Worm (Caenorhabditis elegans) whole organism, mixed stage, embryonic: Measurements from ENCODE around the gene F54A3.2.

Source experiments
- ceh-39 ChIP-seq: fragments of 150-350 bp; optimal IDR thresholded peaks from 2 replicates; lab custom pipeline; 2014; ENCODE audit warnings: missing biosample characterization, missing genetic modification characterization
- ceh-43 ChIP-seq: fragments of 200-800 bp; sonication (Bioruptor generic); optimal IDR thresholded peaks from 2 replicates; lab custom pipeline; 2018; ENCODE audit warnings: mild to moderate bottlenecking, missing genetic modification characterization, moderate library complexity, missing compliant biosample characterization
- ceh-83 ChIP-seq: fragments of 200-800 bp; sonication (Bioruptor generic); optimal IDR thresholded peaks from 2 replicates; lab custom pipeline; 2018; ENCODE audit warnings: mild to moderate bottlenecking, missing genetic modification characterization, missing compliant biosample characterization
- ces-1 ChIP-seq: fragments of 150-350 bp; optimal IDR thresholded peaks from 2 replicates; lab custom pipeline; 2014; ENCODE audit warnings: missing biosample characterization, missing genetic modification reagents, missing genetic modification characterization
- cnd-1 ChIP-seq: fragments of 200-800 bp; sonication (Bioruptor generic); optimal IDR thresholded peaks from 2 replicates; lab custom pipeline; 2018; ENCODE audit warnings: mild to moderate bottlenecking, missing genetic modification characterization, missing compliant biosample characterization
- drap-1 ChIP-seq: fragments of 200-800 bp; sonication (Bioruptor generic); optimal IDR thresholded peaks from 3 replicates; lab custom pipeline; 2018; ENCODE audit warnings: mild to moderate bottlenecking, missing genetic modification characterization, missing compliant biosample characterization
- elt-1 ChIP-seq: sonication (generic microtip); optimal IDR thresholded peaks from 2 replicates; lab custom pipeline; 2017; ENCODE audit warnings: missing genetic modification characterization, mild to moderate bottlenecking, missing compliant biosample characterization, antibody characterized with exemption, moderate library complexity, borderline replicate concordance; ENCODE audit not compliant: insufficient read depth
- elt-3 ChIP-seq: fragments of 150-350 bp; optimal IDR thresholded peaks from 2 replicates; lab custom pipeline; 2014; ENCODE audit warnings: missing biosample characterization, missing genetic modification characterization
- flh-1 ChIP-seq: fragments of 200-800 bp; sonication (Bioruptor generic); optimal IDR thresholded peaks from 2 replicates; lab custom pipeline; 2018; ENCODE audit warnings: mild to moderate bottlenecking, missing genetic modification characterization, moderate library complexity, missing compliant biosample characterization
- lin-13 ChIP-seq: fragments of 150-350 bp; optimal IDR thresholded peaks from 2 replicates; lab custom pipeline; 2014; ENCODE audit warnings: missing biosample characterization, missing genetic modification characterization
- lsy-2 ChIP-seq: fragments of 150-350 bp; optimal IDR thresholded peaks from 2 replicates; lab custom pipeline; 2014; ENCODE audit warnings: missing biosample characterization, missing genetic modification characterization
- mep-1 ChIP-seq: fragments of 150-350 bp; optimal IDR thresholded peaks from 2 replicates; lab custom pipeline; 2017; ENCODE audit warnings: missing biosample characterization, missing genetic modification reagents, missing genetic modification characterization, inconsistent platforms
- mls-2 ChIP-seq: sonication (generic microtip); optimal IDR thresholded peaks from 2 replicates; lab custom pipeline; 2016; ENCODE audit warnings: mild to moderate bottlenecking, missing genetic modification characterization, moderate library complexity, missing compliant biosample characterization
- nhr-12 ChIP-seq: fragments of 150-350 bp; optimal IDR thresholded peaks from 2 replicates; lab custom pipeline; 2014; ENCODE audit warnings: missing biosample characterization, missing genetic modification characterization
- nhr-2 ChIP-seq: fragments of 150-350 bp; optimal IDR thresholded peaks from 2 replicates; lab custom pipeline; 2014; ENCODE audit warnings: missing biosample characterization, missing genetic modification characterization
- nhr-237 ChIP-seq: fragments of 150-350 bp; optimal IDR thresholded peaks from 2 replicates; lab custom pipeline; 2014; ENCODE audit warnings: missing biosample characterization, missing genetic modification characterization
- nhr-76 ChIP-seq: sonication (generic microtip); optimal IDR thresholded peaks from 2 replicates; lab custom pipeline; 2017; ENCODE audit warnings: missing biosample characterization, missing genetic modification characterization
- pha-4 ChIP-seq: fragments of 150-350 bp; optimal IDR thresholded peaks from 2 replicates; lab custom pipeline; 2018; ENCODE audit warnings: missing biosample characterization, missing genetic modification reagents, missing genetic modification characterization
- sem-2 ChIP-seq: fragments of 200-800 bp; sonication (Bioruptor generic); optimal IDR thresholded peaks from 2 replicates; lab custom pipeline; 2018; ENCODE audit warnings: mild to moderate bottlenecking, missing genetic modification characterization, missing compliant biosample characterization
- snpc-4 ChIP-seq: fragments of 150-350 bp; optimal IDR thresholded peaks from 2 replicates; lab custom pipeline; 2014; ENCODE audit warnings: missing biosample characterization, missing genetic modification characterization
- sptf-1 ChIP-seq: sonication (generic microtip); optimal IDR thresholded peaks from 2 replicates; lab custom pipeline; 2017; ENCODE audit warnings: mild to moderate bottlenecking, missing genetic modification characterization, moderate library complexity, missing compliant biosample characterization
- tbx-8 ChIP-seq: fragments of 200-800 bp; sonication (Bioruptor generic); optimal IDR thresholded peaks from 2 replicates; lab custom pipeline; 2018; ENCODE audit warnings: mild to moderate bottlenecking, missing genetic modification characterization, moderate library complexity, missing compliant biosample characterization
- unc-120 ChIP-seq: sonication (generic microtip); optimal IDR thresholded peaks from 2 replicates; lab custom pipeline; 2017; ENCODE audit warnings: missing genetic modification characterization, missing compliant biosample characterization; ENCODE audit not compliant: poor library complexity, severe bottlenecking
- unc-39 ChIP-seq: fragments of 150-350 bp; optimal IDR thresholded peaks from 2 replicates; lab custom pipeline; 2014; ENCODE audit warnings: missing biosample characterization, missing genetic modification characterization
- unc-62 ChIP-seq: fragments of 150-350 bp; optimal IDR thresholded peaks from 2 replicates; lab custom pipeline; 2014; ENCODE audit warnings: missing biosample characterization, missing genetic modification reagents, missing genetic modification characterization
- zip-8 ChIP-seq: fragments of 150-350 bp; optimal IDR thresholded peaks from 2 replicates; lab custom pipeline; 2014; ENCODE audit warnings: missing biosample characterization, missing genetic modification characterization
- ztf-11 ChIP-seq: fragments of 150-350 bp; optimal IDR thresholded peaks from 2 replicates; lab custom pipeline; 2014; ENCODE audit warnings: missing biosample characterization, missing genetic modification characterization

F54A3.2 gene

DNA sequence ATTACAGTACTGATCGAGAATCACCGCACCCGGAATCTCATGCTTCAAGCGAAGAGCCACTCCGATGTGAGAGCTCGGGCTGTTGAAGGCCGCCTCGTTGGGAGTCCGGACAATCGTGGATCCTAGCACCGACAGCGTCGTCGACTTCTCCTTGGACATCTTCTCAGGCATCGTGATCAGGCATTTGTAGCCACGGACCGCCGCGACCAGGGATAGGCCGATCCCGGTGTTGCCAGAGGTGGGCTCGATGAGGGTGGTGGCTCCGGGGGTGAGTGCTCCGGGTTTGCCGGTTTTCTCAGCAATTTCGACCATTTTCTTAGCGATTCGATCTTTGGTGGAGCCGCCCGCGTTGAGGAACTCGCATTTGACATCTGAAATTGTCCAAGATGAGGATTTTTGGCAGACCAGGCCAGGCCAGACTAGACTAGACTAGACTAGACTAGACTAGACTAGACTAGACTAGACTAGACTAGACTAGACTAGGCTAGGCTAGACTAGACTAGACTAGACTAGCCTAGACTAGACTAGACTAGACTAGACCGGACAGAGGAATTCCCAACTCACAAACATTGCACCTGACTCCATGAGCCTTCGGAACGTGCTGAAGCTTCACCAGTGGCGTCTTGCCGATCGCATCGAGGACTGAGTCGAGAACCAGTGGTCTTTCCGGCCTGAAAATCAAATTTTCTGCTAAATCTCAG, 22.1 kb upstream of the F54A3.2 start:
- TF ChIP-seq lin-13 (tag; lab: Kevin White, UChicago) (no peak), sptf-1 (tag; lab: Kevin White, UChicago) (no peak), zip-8 (tag; lab: Kevin White, UChicago) (no peak), mls-2 (tag; lab: Kevin White, UChicago) (no peak), nhr-237 (tag; lab: Kevin White, UChicago) (no peak), nhr-12 (no peak), ces-1 (no peak), pha-4 (tag; lab: Kevin White, UChicago) (no peak), cnd-1 (tag; lab: Kevin White, UChicago) (no peak), tbx-8 (GFP tag; lab: Kevin White, UChicago) (no peak), ceh-83 (GFP tag; lab: Kevin White, UChicago) (no peak)

DNA sequence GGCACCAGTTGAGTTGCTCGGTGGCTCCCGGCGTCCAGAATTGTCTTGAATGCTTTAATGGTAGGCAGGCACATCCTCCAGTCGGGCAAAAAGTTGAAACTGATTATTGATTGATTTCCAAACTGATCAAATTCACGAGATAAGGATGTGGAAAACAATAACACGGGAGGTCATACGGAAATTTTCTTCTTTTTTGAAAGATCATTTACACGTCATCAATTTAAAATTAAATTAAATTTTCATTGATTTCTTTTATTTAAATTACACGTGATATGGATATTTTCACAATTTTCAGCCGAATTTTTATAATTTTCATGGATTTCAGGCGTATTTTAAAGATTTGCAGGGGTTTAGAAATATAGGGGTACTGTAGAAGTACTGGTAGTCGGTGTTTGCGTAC, 20.0 kb upstream of the F54A3.2 start, which contains the start of gene cbs-2:
cbs-2 (minus strand) TSS at position 101 of the 400 bp plus-strand sequence.
- TF ChIP-seq flh-1 (no peak), elt-3 (no peak), nhr-2 (tag; lab: Kevin White, UChicago) (no peak), snpc-4 (tag; lab: Kevin White, UChicago) (no peak), ces-1 (no peak), nhr-76 (tag; lab: Kevin White, UChicago) (no peak), mep-1 (tag; lab: Kevin White, UChicago) (no peak), ceh-39 (no peak), ceh-83 (GFP tag; lab: Kevin White, UChicago) (no peak), unc-120 (tag; lab: Kevin White, UChicago) (no peak), unc-62 (no peak)

DNA sequence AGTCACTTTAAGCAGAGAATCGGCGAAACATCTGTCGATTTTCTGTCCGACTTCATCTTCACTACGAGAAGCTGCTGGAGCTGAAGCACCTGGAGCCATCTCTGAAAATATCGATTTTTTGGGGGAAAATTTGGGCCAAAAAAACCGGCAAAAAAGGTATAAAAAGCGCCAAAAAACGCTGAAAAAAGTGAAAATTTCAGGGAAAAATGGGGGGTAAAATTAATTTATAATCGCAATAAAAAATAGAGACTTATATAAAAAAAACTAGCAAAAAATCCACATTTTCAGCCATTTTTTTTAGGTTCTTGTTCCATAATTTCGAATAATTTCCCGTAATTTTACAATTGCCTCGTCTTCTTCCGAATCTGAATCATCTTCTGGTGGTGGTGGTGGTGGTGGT, 17.8 kb upstream of the F54A3.2 start, which contains the start of gene F54A3.5:
F54A3.5 (minus strand) TSS at position 101 of the 400 bp plus-strand sequence.
- no peak for TF ChIP-seq ztf-11 (tag; lab: Kevin White, UChicago)
- TF ChIP-seq ceh-83 (GFP tag; lab: Kevin White, UChicago) = no peak
- no peak for TF ChIP-seq ceh-39
- TF ChIP-seq nhr-76 (tag; lab: Kevin White, UChicago) = no peak

DNA sequence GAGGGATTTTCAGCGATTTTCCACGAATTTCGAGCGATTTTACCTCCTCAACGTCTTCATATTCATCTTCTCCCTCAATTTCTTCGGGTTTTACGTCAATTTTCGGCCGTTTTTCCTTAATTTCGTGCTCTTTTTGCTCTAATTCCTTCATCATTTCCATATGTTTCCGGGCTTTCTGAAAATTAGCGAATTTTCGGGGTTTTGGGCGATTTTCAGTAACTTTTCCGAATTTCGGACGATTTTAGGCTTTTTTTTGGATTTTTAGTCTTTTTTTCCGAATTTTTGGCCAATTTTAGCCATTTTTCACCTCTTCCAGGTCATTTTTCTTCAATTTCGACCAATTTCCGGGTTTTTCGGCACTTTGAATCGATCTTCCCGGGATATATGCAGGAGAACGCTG, 13.1 kb upstream of the F54A3.2 start:
- TF ChIP-seq elt-3 = no peak
- TF ChIP-seq nhr-76 (tag; lab: Kevin White, UChicago) = no peak
- no peak for TF ChIP-seq pha-4 (tag; lab: Kevin White, UChicago)
- TF ChIP-seq, all 35 proteins: peak for 0

DNA sequence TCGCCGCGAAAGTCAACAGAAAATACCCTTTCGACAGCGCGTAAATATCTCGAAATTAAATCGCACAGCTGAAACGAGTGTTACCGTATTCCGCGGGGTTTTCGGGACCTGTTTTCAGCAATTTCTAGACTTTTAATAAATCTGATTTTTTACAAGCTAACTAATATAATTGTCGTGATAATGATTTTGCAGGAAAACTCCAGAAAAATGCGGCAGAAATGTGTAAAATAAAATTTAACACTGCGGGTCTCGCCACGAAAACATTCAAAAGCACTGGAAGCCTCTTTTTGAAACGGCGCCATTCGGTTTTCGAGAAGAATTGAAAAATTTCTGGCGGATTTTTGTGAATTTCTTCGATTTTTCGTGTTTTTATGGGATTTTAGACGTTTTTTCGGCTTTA, 11.0 kb upstream of the F54A3.2 start, which contains the start of gene F54A3.6:
F54A3.6 (minus strand) TSS at position 42 of the 400 bp plus-strand sequence.
- TF ChIP-seq lsy-2 (tag; lab: Kevin White, UChicago) = peak; percentile 84

DNA sequence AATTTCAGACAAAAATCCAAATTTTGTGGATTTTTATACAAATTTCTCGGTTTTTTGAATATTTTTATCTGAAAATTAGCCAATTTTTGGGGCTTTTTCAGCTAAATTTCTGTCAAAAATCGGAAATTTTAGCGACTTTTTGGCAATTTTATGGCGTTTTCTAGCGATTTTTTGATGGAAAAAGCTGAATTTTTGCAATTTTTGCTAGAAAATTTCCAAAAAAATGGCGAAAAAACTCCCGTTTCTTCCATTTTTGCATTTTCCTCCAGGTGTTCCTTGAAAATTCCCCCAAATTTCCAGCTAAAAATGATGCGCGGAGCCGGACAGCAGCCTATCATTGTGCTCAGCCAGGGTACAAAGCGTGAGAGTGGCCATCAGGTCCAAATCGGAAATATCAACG, 10.2 kb upstream of the F54A3.2 start, which contains the start of gene cct-3:
cct-3 (plus strand) TSS at position 301 of the 400 bp plus-strand sequence.
- TF ChIP-seq mep-1 (tag; lab: Kevin White, UChicago) (no peak), unc-120 (tag; lab: Kevin White, UChicago) (no peak), ces-1 (no peak), nhr-2 (tag; lab: Kevin White, UChicago) (no peak), unc-39 (no peak)
- TF ChIP-seq, all 35 proteins: peak for 0

- TF ChIP-seq ceh-83 (GFP tag; lab: Kevin White, UChicago) = no peak
- no peak for TF ChIP-seq drap-1
- TF ChIP-seq flh-1 = no peak
- TF ChIP-seq ceh-43 = no peak
- no peak for TF ChIP-seq pha-4 (tag; lab: Kevin White, UChicago)
- no peak for TF ChIP-seq sem-2 (GFP tag; lab: Kevin White, UChicago)
- TF ChIP-seq nhr-2 (tag; lab: Kevin White, UChicago) = no peak
- TF ChIP-seq elt-1 (tag; lab: Kevin White, UChicago) = no peak
- no peak for TF ChIP-seq elt-3
Observed at ce11 chrII:2236352-2236751, 7.1 kb upstream of the F54A3.2 start.
